Worm (Caenorhabditis elegans) whole organism, L4/young adult: ENCODE results near the gene thn-1.

Source experiments
- W03F9.2 ChIP-seq: fragments of 150-350 bp; optimal IDR thresholded peaks from 2 replicates; lab custom pipeline; 2014; ENCODE audit warnings: missing biosample characterization, missing genetic modification characterization
- dao-5 ChIP-seq: sonication (generic microtip); optimal IDR thresholded peaks from 2 replicates; lab custom pipeline; 2016; ENCODE audit warnings: missing genotype, missing genetic modification characterization, moderate library complexity, missing compliant biosample characterization
- him-1 ChIP-seq: sonication (generic microtip); optimal IDR thresholded peaks from 2 replicates; lab custom pipeline; 2016; ENCODE audit warnings: missing genotype, missing genetic modification reagents, missing genetic modification characterization, missing compliant biosample characterization

DNA sequence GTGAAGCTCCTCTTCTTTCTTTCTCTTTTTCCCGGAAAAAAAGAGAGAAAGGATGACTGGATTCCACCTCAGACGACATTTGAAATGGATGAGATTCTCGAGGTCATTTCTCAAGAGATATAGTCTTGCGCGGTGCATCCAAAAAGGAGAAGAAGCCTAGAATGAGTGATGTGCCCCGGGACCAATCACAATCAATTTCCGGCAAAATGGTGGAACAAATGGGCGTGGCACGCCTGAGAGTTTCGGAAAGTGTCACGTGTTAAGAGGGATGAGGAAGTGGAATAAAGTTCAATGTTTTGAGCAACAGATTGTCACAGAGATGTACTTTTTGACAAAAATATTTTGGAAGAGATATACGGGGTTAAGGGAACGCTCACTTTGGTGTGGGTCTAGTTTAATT lies 45.7 kb downstream of the thn-1 start:
- TF ChIP-seq him-1 (tag; lab: Kevin White, UChicago) (no peak), W03F9.2 (no peak), dao-5 (tag; lab: Kevin White, UChicago) (no peak)
